Worm (Caenorhabditis elegans) whole organism, L2 larva: ENCODE measurements around the gene D1005.2.

Source experiments
- F13H6.1 ChIP-seq: sonication (generic microtip); optimal IDR thresholded peaks from 2 replicates; lab custom pipeline; 2016; ENCODE audit warnings: missing genetic modification characterization, missing compliant biosample characterization
- Y55F3AM.14 ChIP-seq: fragments of 200-800 bp; sonication (Bioruptor generic); optimal IDR thresholded peaks from 2 replicates; lab custom pipeline; 2018; ENCODE audit warnings: mild to moderate bottlenecking, missing genetic modification characterization, missing compliant biosample characterization
- ZK546.5 ChIP-seq: sonication (generic microtip); optimal IDR thresholded peaks from 2 replicates; lab custom pipeline; 2017; ENCODE audit warnings: missing biosample characterization, missing genetic modification characterization
- aly-2 ChIP-seq: fragments of 150-350 bp; optimal IDR thresholded peaks from 2 replicates; lab custom pipeline; 2014; ENCODE audit warnings: missing biosample characterization, missing genetic modification characterization
- ama-1 ChIP-seq: fragments of 150-350 bp; optimal IDR thresholded peaks from 2 replicates; lab custom pipeline; 2018; ENCODE audit warnings: inconsistent platforms
- blmp-1 ChIP-seq: sonication (generic microtip); optimal IDR thresholded peaks from 2 replicates; lab custom pipeline; 2017; ENCODE audit warnings: missing genetic modification characterization, mild to moderate bottlenecking, missing compliant biosample characterization, antibody characterized with exemption, moderate library complexity; ENCODE audit not compliant: insufficient read depth
- ceh-16 ChIP-seq: fragments of 150-350 bp; optimal IDR thresholded peaks from 2 replicates; lab custom pipeline; 2014; ENCODE audit warnings: missing biosample characterization, missing genetic modification characterization
- crh-2 ChIP-seq: sonication (generic microtip); optimal IDR thresholded peaks from 2 replicates; lab custom pipeline; 2017; ENCODE audit warnings: missing biosample characterization, missing genetic modification characterization
- egl-27 ChIP-seq: sonication (generic microtip); optimal IDR thresholded peaks from 3 replicates; lab custom pipeline; 2017; ENCODE audit warnings: missing biosample characterization, missing genetic modification reagents, missing genetic modification characterization
- fos-1 ChIP-seq: fragments of 150-350 bp; optimal IDR thresholded peaks from 2 replicates; lab custom pipeline; 2014; ENCODE audit warnings: missing biosample characterization, missing genetic modification characterization
- gmeb-1 ChIP-seq: fragments of 150-350 bp; optimal IDR thresholded peaks from 2 replicates; lab custom pipeline; 2014; ENCODE audit warnings: missing biosample characterization, missing genetic modification characterization
- lin-11 ChIP-seq: fragments of 150-350 bp; sonication (generic microtip); optimal IDR thresholded peaks from 2 replicates; lab custom pipeline; 2014; ENCODE audit warnings: missing biosample characterization, missing genetic modification characterization, inconsistent platforms, mixed read lengths
- lin-13 ChIP-seq: fragments of 150-350 bp; optimal IDR thresholded peaks from 2 replicates; lab custom pipeline; 2014; ENCODE audit warnings: missing biosample characterization, missing genetic modification reagents, missing genetic modification characterization
- lin-39 ChIP-seq: fragments of 150-350 bp; optimal IDR thresholded peaks from 2 replicates; lab custom pipeline; 2014; ENCODE audit warnings: missing biosample characterization, missing genetic modification reagents, missing genetic modification characterization
- mab-5 ChIP-seq: fragments of 150-350 bp; optimal IDR thresholded peaks from 2 replicates; lab custom pipeline; 2014; ENCODE audit warnings: missing biosample characterization, missing genetic modification characterization
- mbf-1 ChIP-seq: sonication (generic microtip); optimal IDR thresholded peaks from 2 replicates; lab custom pipeline; 2017; ENCODE audit warnings: missing biosample characterization, missing genetic modification characterization
- nhr-12 ChIP-seq: fragments of 150-350 bp; optimal IDR thresholded peaks from 2 replicates; lab custom pipeline; 2014; ENCODE audit warnings: missing biosample characterization, missing genetic modification characterization
- nhr-129 ChIP-seq: fragments of 150-350 bp; optimal IDR thresholded peaks from 2 replicates; lab custom pipeline; 2014; ENCODE audit warnings: missing biosample characterization, missing genetic modification characterization
- nhr-21 ChIP-seq: fragments of 150-350 bp; optimal IDR thresholded peaks from 2 replicates; lab custom pipeline; 2014; ENCODE audit warnings: missing biosample characterization, missing genetic modification characterization
- nhr-23 ChIP-seq: fragments of 150-350 bp; optimal IDR thresholded peaks from 2 replicates; lab custom pipeline; 2014; ENCODE audit warnings: missing biosample characterization, missing genetic modification reagents, missing genetic modification characterization
- nhr-237 ChIP-seq: fragments of 150-350 bp; optimal IDR thresholded peaks from 2 replicates; lab custom pipeline; 2014; ENCODE audit warnings: missing biosample characterization, missing genetic modification characterization
- nhr-25 ChIP-seq: fragments of 150-350 bp; sonication (generic microtip); optimal IDR thresholded peaks from 3 replicates; lab custom pipeline; 2014; ENCODE audit warnings: missing biosample characterization, missing genetic modification characterization
- nhr-6 ChIP-seq: fragments of 150-350 bp; optimal IDR thresholded peaks from 2 replicates; lab custom pipeline; 2014; ENCODE audit warnings: missing biosample characterization, missing genetic modification characterization
- nhr-77 ChIP-seq: fragments of 150-350 bp; optimal IDR thresholded peaks from 2 replicates; lab custom pipeline; 2014; ENCODE audit warnings: missing biosample characterization, missing genetic modification characterization
- skn-1 ChIP-seq: sonication (generic microtip); optimal IDR thresholded peaks from 2 replicates; lab custom pipeline; 2017; ENCODE audit warnings: missing biosample characterization, missing genetic modification characterization
- sma-9 ChIP-seq, 2 experiments: fragments of 150-350 bp in 1 of 2; sonication (generic microtip) in 1 of 2; optimal IDR thresholded peaks; 2 replicates each; lab custom pipeline; 2014 to 2016; ENCODE audit warnings: missing genetic modification characterization in 2 of 2, mild to moderate bottlenecking in 1 of 2, missing biosample characterization in 1 of 2, missing compliant biosample characterization in 1 of 2, missing genetic modification reagents in 1 of 2, moderate library complexity in 1 of 2
- snpc-4 ChIP-seq: fragments of 150-350 bp; optimal IDR thresholded peaks from 2 replicates; lab custom pipeline; 2014; ENCODE audit warnings: missing biosample characterization, missing genetic modification characterization
- unc-39 ChIP-seq: fragments of 150-350 bp; optimal IDR thresholded peaks from 2 replicates; lab custom pipeline; 2014; ENCODE audit warnings: missing biosample characterization, missing genetic modification characterization
- unc-62 ChIP-seq: fragments of 150-350 bp; optimal IDR thresholded peaks from 2 replicates; lab custom pipeline; 2014; ENCODE audit warnings: missing biosample characterization, missing genetic modification reagents, missing genetic modification characterization
- zag-1 ChIP-seq: fragments of 150-350 bp; optimal IDR thresholded peaks from 2 replicates; lab custom pipeline; 2014; ENCODE audit warnings: missing biosample characterization, missing genetic modification characterization
- ztf-1 ChIP-seq: fragments of 200-800 bp; sonication (Bioruptor generic); conservative IDR thresholded peaks from 2 replicates; pipeline ENCODE4 v1.3.6; 2022; ENCODE audit warnings: missing genetic modification characterization, missing compliant biosample characterization
- ztf-4 ChIP-seq: fragments of 150-350 bp; optimal IDR thresholded peaks from 2 replicates; lab custom pipeline; 2014; ENCODE audit warnings: missing biosample characterization, missing genetic modification characterization

The D1005.2 gene

DNA sequence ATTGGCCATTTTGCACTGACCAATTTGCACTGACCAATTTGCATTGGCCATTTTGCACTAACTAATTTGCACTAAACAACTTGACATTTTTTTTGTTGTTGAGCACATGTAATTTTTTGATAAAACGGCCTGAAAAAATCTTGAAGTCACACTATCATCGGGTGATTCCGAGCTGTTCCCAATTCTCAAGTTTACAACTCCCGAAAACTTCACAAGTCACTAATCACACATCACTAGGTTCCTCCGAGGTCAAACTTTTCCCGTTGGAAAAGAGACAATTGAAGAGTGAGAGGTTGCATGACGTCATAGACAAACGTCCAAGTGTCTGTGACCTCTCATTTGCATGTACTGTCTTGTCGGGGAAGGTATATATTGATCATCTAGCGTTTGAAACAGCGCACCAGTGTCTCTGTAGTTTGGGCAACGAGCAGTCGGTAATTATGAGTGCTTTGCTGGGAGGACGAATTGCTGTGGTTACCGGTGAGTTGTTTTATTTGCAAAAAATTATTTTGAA, 27.4 kb downstream of the D1005.2 start, which contains the start of the genes D1005.10 and dhs-25 (continued):
- no peak for TF ChIP-seq nhr-12 (tag; lab: Kevin White, UChicago)
- no peak for TF ChIP-seq unc-62
- no peak for TF ChIP-seq ceh-16
- no peak for TF ChIP-seq lin-39 (tag; lab: Kevin White, UChicago)
- TF ChIP-seq lin-13 = peak; percentile 54
- peak; percentile 77 for TF ChIP-seq nhr-21 (tag; lab: Kevin White, UChicago)
- TF ChIP-seq crh-2 (tag; lab: Kevin White, UChicago) = peak; percentile 86
- no peak for TF ChIP-seq ztf-1 (GFP tag; lab: Robert Waterston, UW)
- TF ChIP-seq Y55F3AM.14 = no peak
- no peak for TF ChIP-seq skn-1 (tag; lab: Kevin White, UChicago)
- peak; percentile 81 for TF ChIP-seq nhr-25 (tag; lab: Kevin White, UChicago)
- TF ChIP-seq ama-1 (lab: Kevin White, UChicago) = peak; percentile 71
- no peak for TF ChIP-seq snpc-4
- TF ChIP-seq ztf-4 (tag; lab: Kevin White, UChicago) = peak; percentile 76
- TF ChIP-seq F13H6.1 (tag; lab: Kevin White, UChicago) = peak; percentile 94
- no peak for TF ChIP-seq nhr-77 (tag; lab: Kevin White, UChicago)

DNA sequence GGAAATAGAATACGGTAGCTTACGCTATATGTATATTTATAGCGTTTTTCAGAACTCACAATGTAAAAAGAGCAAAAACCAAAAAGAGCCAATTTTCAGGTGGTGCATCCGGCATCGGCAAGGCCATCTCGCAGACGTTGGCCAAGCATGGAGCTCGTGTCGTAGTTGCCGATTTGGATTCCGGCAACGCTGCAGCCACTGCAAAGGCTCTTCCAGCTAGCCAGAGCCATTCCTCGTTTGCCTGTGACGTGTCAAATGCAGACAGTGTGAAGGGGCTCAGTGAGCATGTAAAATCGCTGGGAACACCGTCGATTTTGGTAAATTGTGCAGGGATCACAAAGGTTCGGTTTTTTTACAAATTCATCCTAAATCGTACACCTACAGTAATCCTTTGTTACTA, 28.3 kb downstream of the D1005.2 start:
- TF ChIP-seq ztf-1 (GFP tag; lab: Robert Waterston, UW) (0 out of 2 replicates have a peak, but pooled peaks have one; percentile 47), nhr-23 (tag; lab: Kevin White, UChicago) (no peak), snpc-4 (no peak), sma-9 (GFP tag; optimal IDR thresholded peaks at IDR 0.05; lab: Kevin White, UChicago) (no peak), sma-9 (tag; optimal IDR thresholded peaks at IDR 0.05; lab: Kevin White, UChicago) (no peak), blmp-1 (no peak), mab-5 (tag; lab: Kevin White, UChicago) (no peak), nhr-237 (no peak)
- TF ChIP-seq, all 48 proteins: peak for 1

DNA sequence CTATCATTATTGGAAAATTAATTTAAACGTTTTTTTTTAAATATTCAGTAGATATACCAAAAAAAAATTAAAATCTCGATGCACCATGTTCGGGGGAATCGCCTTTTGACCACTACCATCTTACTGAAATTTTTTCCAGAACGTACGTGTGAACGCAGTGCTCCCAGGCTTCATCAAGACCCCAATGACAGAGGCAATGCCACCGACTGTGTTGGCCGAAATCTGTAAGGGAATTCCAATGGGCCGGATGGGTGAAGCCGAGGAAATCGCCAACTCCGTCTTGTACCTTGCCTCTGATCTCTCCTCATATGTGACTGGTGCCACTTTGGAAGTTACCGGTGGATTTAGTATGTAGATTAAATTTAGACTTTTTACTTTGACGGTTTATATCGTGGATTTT, 30.0 kb downstream of the D1005.2 start:
- TF ChIP-seq skn-1 (tag; lab: Kevin White, UChicago) (no peak), unc-62 (no peak), Y55F3AM.14 (no peak), ZK546.5 (no peak), unc-39 (no peak), mab-5 (tag; lab: Kevin White, UChicago) (no peak), nhr-12 (tag; lab: Kevin White, UChicago) (no peak)

DNA sequence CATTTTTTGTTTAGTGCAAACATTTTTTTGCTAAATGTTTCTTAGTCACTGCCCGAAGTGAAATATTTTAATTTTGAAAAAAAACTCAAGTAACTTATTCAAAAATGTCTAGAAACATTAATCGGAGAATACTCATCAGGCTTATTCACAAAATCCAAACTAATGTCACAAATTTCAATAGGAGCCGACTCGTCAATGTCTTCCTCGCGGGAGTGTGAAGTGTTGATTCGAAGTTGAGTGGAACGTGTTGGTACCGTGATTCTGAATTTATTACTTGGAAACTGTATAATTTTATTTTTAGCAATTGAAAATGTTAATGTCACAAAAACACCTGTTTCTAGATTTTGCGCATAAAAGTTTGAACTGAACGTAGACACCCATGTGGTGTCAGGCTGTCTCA, 30.8 kb downstream of the D1005.2 start:
- TF ChIP-seq nhr-77 (tag; lab: Kevin White, UChicago) (no peak), nhr-129 (no peak), sma-9 (GFP tag; optimal IDR thresholded peaks at IDR 0.05; lab: Kevin White, UChicago) (peak; percentile 2), sma-9 (tag; optimal IDR thresholded peaks at IDR 0.05; lab: Kevin White, UChicago) (no peak), egl-27 (no peak), fos-1 (tag; lab: Kevin White, UChicago) (no peak)

DNA sequence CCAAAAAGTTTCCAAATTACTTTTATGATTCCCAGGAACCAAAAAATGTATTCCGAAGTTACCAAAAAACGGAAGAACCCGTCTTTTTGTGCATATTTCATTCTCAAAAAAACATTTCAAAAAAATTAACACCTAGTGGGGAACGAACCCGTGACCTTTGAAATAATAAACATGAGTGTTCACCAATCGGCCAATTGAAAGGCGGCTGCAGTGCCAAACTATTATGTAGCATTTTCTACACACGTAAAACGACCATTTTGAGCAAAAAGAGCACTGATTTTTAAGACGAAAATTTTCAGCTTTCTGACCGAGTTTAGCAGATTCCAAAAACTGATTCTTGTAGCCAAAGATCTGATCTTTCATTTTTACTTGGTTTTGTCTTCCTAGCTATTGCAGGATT, 32.2 kb downstream of the D1005.2 start:
- TF ChIP-seq nhr-129 = no peak
- TF ChIP-seq ztf-4 (tag; lab: Kevin White, UChicago) = no peak
- no peak for TF ChIP-seq mbf-1
- TF ChIP-seq fos-1 (tag; lab: Kevin White, UChicago) = no peak
- TF ChIP-seq lin-11 (tag; lab: Kevin White, UChicago) = no peak
- TF ChIP-seq gmeb-1 = no peak
- no peak for TF ChIP-seq zag-1
- no peak for TF ChIP-seq Y55F3AM.14
- no peak for TF ChIP-seq nhr-6
- TF ChIP-seq ZK546.5 = no peak
- TF ChIP-seq, all 48 proteins: peak for 0

DNA sequence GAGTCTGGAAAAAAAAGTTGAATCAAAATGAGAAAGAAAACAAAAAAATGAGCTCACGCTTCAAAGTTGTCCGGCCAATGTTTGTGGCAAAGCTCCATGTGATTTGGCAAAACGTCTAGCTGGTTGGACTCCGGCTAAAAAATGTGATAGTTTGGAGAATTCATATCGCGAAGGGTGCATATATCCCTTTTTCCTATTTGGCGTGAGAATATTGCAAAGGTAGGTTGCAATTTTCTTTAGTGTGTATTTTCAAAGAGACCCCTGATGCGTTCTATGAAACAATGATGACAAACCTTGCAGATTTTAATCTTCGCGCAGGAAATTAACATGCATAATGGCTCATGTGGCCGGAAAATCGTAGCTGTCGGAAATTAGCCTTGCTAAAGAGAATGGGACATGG, 33.4 kb downstream of the D1005.2 start:
- no peak for TF ChIP-seq aly-2 (tag; lab: Kevin White, UChicago)
- TF ChIP-seq nhr-129 = peak; percentile 9
- TF ChIP-seq ceh-16 = no peak
- TF ChIP-seq ama-1 (lab: Kevin White, UChicago) = no peak
- TF ChIP-seq nhr-23 (tag; lab: Kevin White, UChicago) = no peak
- TF ChIP-seq nhr-77 (tag; lab: Kevin White, UChicago) = no peak
- TF ChIP-seq, all 48 proteins: peak for 1
